Fruit fly (Drosophila melanogaster) whole organism, wandering third instar larva: ENCODE measurements around the gene sas.

Source experiments
- CG9705 ChIP-seq: fragments of 200-800 bp; sonication (Bioruptor generic); optimal IDR thresholded peaks from 2 replicates; lab custom pipeline; 2018; ENCODE audit warnings: missing biosample characterization, mild to moderate bottlenecking, missing genetic modification characterization
- Dfd ChIP-seq: fragments of >200 bp; optimal IDR thresholded peaks from 2 replicates; lab custom pipeline; 2017; ENCODE audit warnings: missing biosample characterization, missing genetic modification characterization
- Hr83 ChIP-seq: fragments of 200-300 bp; sonication (Bioruptor generic); optimal IDR thresholded peaks from 2 replicates; lab custom pipeline; 2016; ENCODE audit warnings: missing biosample characterization, mild to moderate bottlenecking, missing genetic modification characterization, moderate library complexity; ENCODE audit not compliant: poor library complexity, severe bottlenecking
- Mio ChIP-seq: sonication (Bioruptor generic); optimal IDR thresholded peaks from 2 replicates; lab custom pipeline; 2016; ENCODE audit warnings: missing biosample characterization, missing genetic modification characterization
- Myc ChIP-seq: fragments of >200 bp; optimal IDR thresholded peaks from 2 replicates; lab custom pipeline; 2017
- Rel ChIP-seq, 2 experiments: fragments of 200-800 bp; sonication (Bioruptor generic) in 1 of 2; optimal IDR thresholded peaks; 2 replicates in 1 of 2; 3 replicates in 1 of 2; lab custom pipeline; 2016 to 2019; ENCODE audit warnings: mild to moderate bottlenecking in 2 of 2, missing biosample characterization in 2 of 2, missing genetic modification characterization in 2 of 2, moderate library complexity in 1 of 2
- br ChIP-seq: fragments of 200-800 bp; sonication (Bioruptor generic); optimal IDR thresholded peaks from 2 replicates; lab custom pipeline; 2016; ENCODE audit warnings: missing biosample characterization, missing genetic modification characterization
- brk ChIP-seq: fragments of 200-800 bp; sonication (Bioruptor generic); optimal IDR thresholded peaks from 2 replicates; lab custom pipeline; 2016; ENCODE audit warnings: missing biosample characterization, mild to moderate bottlenecking, missing genetic modification characterization
- dmrt93B ChIP-seq: fragments of 200-800 bp; sonication (Bioruptor generic); optimal IDR thresholded peaks from 2 replicates; lab custom pipeline; 2018; ENCODE audit warnings: missing biosample characterization, mild to moderate bottlenecking, missing genetic modification characterization
- fru ChIP-seq: fragments of 200-800 bp; sonication (Bioruptor generic); optimal IDR thresholded peaks from 3 replicates; lab custom pipeline; 2016; ENCODE audit warnings: missing biosample characterization, mild to moderate bottlenecking, missing genetic modification characterization
- lola ChIP-seq: fragments of >200 bp; optimal IDR thresholded peaks from 2 replicates; lab custom pipeline; 2017; ENCODE audit warnings: missing biosample characterization, missing genetic modification characterization
- pan ChIP-seq: fragments of >200 bp; optimal IDR thresholded peaks from 2 replicates; lab custom pipeline; 2017
- sage ChIP-seq: fragments of 200-800 bp; sonication (Bioruptor generic); optimal IDR thresholded peaks from 2 replicates; lab custom pipeline; 2016; ENCODE audit warnings: missing biosample characterization, mild to moderate bottlenecking, missing genetic modification characterization
- usp ChIP-seq: fragments of >200 bp; optimal IDR thresholded peaks from 2 replicates; lab custom pipeline; 2017; ENCODE audit warnings: missing biosample characterization, missing genetic modification characterization

DNA sequence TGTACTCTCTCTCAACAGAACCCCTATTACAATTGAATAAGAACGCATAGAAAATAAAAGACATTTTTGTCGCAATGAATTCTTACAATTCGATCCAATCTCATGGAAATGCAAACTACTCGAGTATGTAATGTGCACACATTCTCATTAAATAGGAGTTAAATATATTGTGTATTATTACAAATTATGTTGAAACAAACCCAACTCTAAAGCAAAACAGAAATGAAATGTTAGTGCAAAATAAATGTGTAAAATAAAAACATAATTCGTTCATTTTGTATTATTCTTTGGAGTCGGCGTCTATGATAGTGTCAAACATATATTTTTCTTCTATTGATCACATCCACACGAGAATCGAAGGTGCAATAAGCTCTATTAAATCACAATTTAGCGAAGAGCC is 38.1 kb downstream of the sas start, which contains the start of gene CG14609:
- TF ChIP-seq sage (GFP tag; lab: Kevin White, UChicago) (no peak), brk (no peak), lola (GFP tag; lab: Kevin White, UChicago) (no peak), pan (no peak), Rel (GFP tag; optimal IDR thresholded peaks at IDR 0.05; lab: Kevin White, UChicago) (no peak), Rel (tag; optimal IDR thresholded peaks at IDR 0.05; lab: Kevin White, UChicago) (no peak), Dfd (GFP tag; lab: Kevin White, UChicago) (no peak), CG9705 (GFP tag; lab: Kevin White, UChicago) (no peak), Myc (lab: Kevin White, UChicago) (no peak), Mio (no peak), usp (GFP tag; lab: Kevin White, UChicago) (no peak), fru (GFP tag; lab: Kevin White, UChicago) (no peak), Hr83 (GFP tag; lab: Kevin White, UChicago) (no peak), br (no peak), dmrt93B (no peak)
